Fruit fly (Drosophila melanogaster) whole organism, embryonic: ENCODE results near the gene CG4041.
A peak's percentile ranks its signal among the peaks of the same experiment; 100 is the strongest.

Experiments
- Adf1 ChIP-seq: fragments of 200-800 bp; sonication (Bioruptor generic); IDR thresholded peaks from 2 replicates; pipeline ENCODE4 v1.3.6; 2022; ENCODE audit warnings: missing biosample characterization, missing genetic modification characterization
- CG10321 ChIP-seq: fragments of 200-800 bp; sonication (Bioruptor generic); IDR thresholded peaks from 2 replicates; pipeline ENCODE4 v1.3.6; 2022; ENCODE audit warnings: missing biosample characterization, missing genetic modification characterization
- CG10654 ChIP-seq: fragments of 200-800 bp; sonication (Bioruptor generic); optimal IDR thresholded peaks from 2 replicates; lab custom pipeline; 2016; ENCODE audit warnings: missing biosample characterization, missing genetic modification characterization
- CG11504 ChIP-seq: fragments of 200-800 bp; sonication (Bioruptor generic); optimal IDR thresholded peaks from 3 replicates; lab custom pipeline; 2019; ENCODE audit warnings: missing biosample characterization, mild to moderate bottlenecking, missing genetic modification characterization, moderate library complexity
- CG12219 ChIP-seq: fragments of 200-800 bp; sonication (Bioruptor generic); optimal IDR thresholded peaks from 3 replicates; lab custom pipeline; 2018; ENCODE audit warnings: missing biosample characterization, mild to moderate bottlenecking, missing genetic modification characterization
- CG13287 ChIP-seq: fragments of 200-800 bp; sonication (Bioruptor generic); IDR thresholded peaks from 2 replicates; pipeline ENCODE4 v1.3.6; 2022; ENCODE audit warnings: missing biosample characterization, missing genetic modification characterization; ENCODE audit not compliant: partially characterized antibody
- CG13296 ChIP-seq: fragments of 200-800 bp; sonication (Bioruptor generic); optimal IDR thresholded peaks from 3 replicates; lab custom pipeline; 2018; ENCODE audit warnings: missing biosample characterization, mild to moderate bottlenecking, missing genetic modification characterization
- CG14014 ChIP-seq: fragments of 200-800 bp; sonication (Bioruptor generic); IDR thresholded peaks from 2 replicates; pipeline ENCODE4 v1.3.6; 2022; ENCODE audit warnings: missing biosample characterization, missing genetic modification characterization
- CG14441 ChIP-seq: fragments of 200-800 bp; sonication (Bioruptor generic); IDR thresholded peaks from 2 replicates; pipeline ENCODE4 v1.3.6; 2022; ENCODE audit warnings: missing biosample characterization, missing genetic modification characterization
- CG14965 ChIP-seq: fragments of 200-800 bp; sonication (Bioruptor generic); optimal IDR thresholded peaks from 2 replicates; lab custom pipeline; 2016; ENCODE audit warnings: missing biosample characterization, missing genetic modification characterization, borderline replicate concordance
- CG15073 ChIP-seq: fragments of 200-800 bp; sonication (Bioruptor generic); optimal IDR thresholded peaks from 2 replicates; lab custom pipeline; 2016; ENCODE audit warnings: missing biosample characterization, missing genetic modification characterization
- CG1603 ChIP-seq: fragments of 200-800 bp; sonication (Bioruptor generic); optimal IDR thresholded peaks from 2 replicates; lab custom pipeline; 2019; ENCODE audit warnings: missing biosample characterization, mild to moderate bottlenecking, missing genetic modification characterization, moderate library complexity
- CG16863 ChIP-seq: fragments of 200-800 bp; sonication (Bioruptor generic); optimal IDR thresholded peaks from 3 replicates; lab custom pipeline; 2016; ENCODE audit warnings: missing biosample characterization, missing genetic modification characterization
- CG2129 ChIP-seq: fragments of 200-800 bp; sonication (Bioruptor generic); IDR thresholded peaks from 2 replicates; pipeline ENCODE4 v1.3.6; 2022; ENCODE audit warnings: missing biosample characterization, missing genetic modification characterization; ENCODE audit not compliant: partially characterized antibody
- CG2712 ChIP-seq: fragments of 200-800 bp; optimal IDR thresholded peaks from 3 replicates; lab custom pipeline; 2019; ENCODE audit warnings: missing biosample characterization, mild to moderate bottlenecking, missing genetic modification characterization, moderate library complexity
- CG3838 ChIP-seq: fragments of 200-800 bp; sonication (Bioruptor generic); optimal IDR thresholded peaks from 3 replicates; lab custom pipeline; 2016; ENCODE audit warnings: missing biosample characterization, missing genetic modification characterization
- CG7786 ChIP-seq: fragments of 200-800 bp; sonication (Bioruptor generic); optimal IDR thresholded peaks from 2 replicates; lab custom pipeline; 2016; ENCODE audit warnings: missing biosample characterization, missing genetic modification characterization
- CG7963 ChIP-seq: fragments of 200-800 bp; sonication (Bioruptor generic); IDR thresholded peaks from 3 replicates; pipeline ENCODE4 v1.3.6; 2022; ENCODE audit warnings: missing biosample characterization, missing genetic modification characterization; ENCODE audit not compliant: partially characterized antibody
- CG8281 ChIP-seq: fragments of 200-800 bp; sonication (Bioruptor generic); optimal IDR thresholded peaks from 2 replicates; lab custom pipeline; 2018; ENCODE audit warnings: missing biosample characterization, mild to moderate bottlenecking, missing genetic modification characterization, moderate library complexity
- CG9797 ChIP-seq: fragments of 200-800 bp; sonication (Bioruptor generic); optimal IDR thresholded peaks from 3 replicates; lab custom pipeline; 2018; ENCODE audit warnings: missing biosample characterization, mild to moderate bottlenecking, missing genetic modification characterization
- CG9876 ChIP-seq: fragments of 200-800 bp; sonication (Bioruptor generic); optimal IDR thresholded peaks from 2 replicates; lab custom pipeline; 2016; ENCODE audit warnings: missing biosample characterization, missing genetic modification characterization
- CoRest ChIP-seq: fragments of 200-800 bp; sonication (Bioruptor generic); optimal IDR thresholded peaks from 3 replicates; lab custom pipeline; 2018; ENCODE audit warnings: missing biosample characterization, mild to moderate bottlenecking, missing genetic modification characterization, moderate library complexity
- CrebB ChIP-seq: fragments of 200-800 bp; sonication (Bioruptor generic); optimal IDR thresholded peaks from 3 replicates; lab custom pipeline; 2018; ENCODE audit warnings: missing biosample characterization, mild to moderate bottlenecking, missing genetic modification characterization
- Ets97D ChIP-seq: fragments of 200-800 bp; sonication (Bioruptor generic); optimal IDR thresholded peaks from 3 replicates; lab custom pipeline; 2016; ENCODE audit warnings: missing biosample characterization, missing genetic modification characterization
- Fer3 ChIP-seq: fragments of 200-800 bp; sonication (Bioruptor generic); optimal IDR thresholded peaks from 2 replicates; lab custom pipeline; 2018; ENCODE audit warnings: missing biosample characterization, mild to moderate bottlenecking, missing genetic modification characterization, moderate library complexity
- MBD-R2 ChIP-seq: fragments of 200-800 bp; sonication (Bioruptor generic); IDR thresholded peaks from 2 replicates; pipeline ENCODE4 v1.3.6; 2022; ENCODE audit warnings: missing biosample characterization, missing genetic modification characterization
- Mrtf ChIP-seq: fragments of 200-800 bp; sonication (Bioruptor generic); IDR thresholded peaks from 3 replicates; pipeline ENCODE4 v1.3.6; 2022; ENCODE audit warnings: missing biosample characterization, missing genetic modification characterization
- Oli ChIP-seq: fragments of 200-800 bp; sonication (Bioruptor generic); optimal IDR thresholded peaks from 2 replicates; lab custom pipeline; 2018; ENCODE audit warnings: missing biosample characterization, mild to moderate bottlenecking, missing genetic modification characterization, moderate library complexity
- Optix ChIP-seq: fragments of 200-800 bp; sonication (Bioruptor generic); IDR thresholded peaks from 3 replicates; pipeline ENCODE4 v1.3.6; 2022; ENCODE audit warnings: missing biosample characterization, missing genetic modification characterization
- PHDP ChIP-seq: fragments of 200-800 bp; sonication (Bioruptor generic); optimal IDR thresholded peaks from 3 replicates; lab custom pipeline; 2018; ENCODE audit warnings: missing biosample characterization, mild to moderate bottlenecking, missing genetic modification characterization, moderate library complexity
- Rx ChIP-seq: fragments of 200-800 bp; sonication (Bioruptor generic); IDR thresholded peaks from 2 replicates; pipeline ENCODE4 v1.3.6; 2022; ENCODE audit warnings: missing biosample characterization, missing genetic modification characterization
- Sin3A ChIP-seq: fragments of >200 bp; optimal IDR thresholded peaks from 2 replicates; lab custom pipeline; 2018
- TFAM ChIP-seq: fragments of 200-800 bp; sonication (Bioruptor generic); optimal IDR thresholded peaks from 2 replicates; lab custom pipeline; 2017; ENCODE audit warnings: missing biosample characterization, missing genetic modification characterization, inconsistent platforms
- Trl ChIP-seq, 3 experiments: fragments of >200 bp in 2 of 3; fragments of 200-800 bp in 1 of 3; sonication (Bioruptor generic) in 1 of 3; optimal IDR thresholded peaks; 2 replicates in 1 of 3; 3 replicates in 2 of 3; lab custom pipeline; 2016 to 2017; ENCODE audit warnings: missing biosample characterization in 1 of 3, missing genetic modification characterization in 1 of 3
- ac ChIP-seq: fragments of 200-800 bp; sonication (Bioruptor generic); optimal IDR thresholded peaks from 3 replicates; lab custom pipeline; 2017; ENCODE audit warnings: missing biosample characterization, mild to moderate bottlenecking, missing genetic modification characterization
- az2 ChIP-seq: fragments of 200-800 bp; sonication (Bioruptor generic); optimal IDR thresholded peaks from 3 replicates; lab custom pipeline; 2016; ENCODE audit warnings: missing biosample characterization, missing genetic modification characterization
- chif ChIP-seq, 2 experiments: fragments of 200-800 bp; sonication (Bioruptor generic); optimal IDR thresholded peaks; 3 replicates each; lab custom pipeline; 2016; ENCODE audit warnings: missing biosample characterization in 2 of 2, missing genetic modification characterization in 2 of 2
- dati ChIP-seq: fragments of 200-800 bp; sonication (Bioruptor generic); IDR thresholded peaks from 2 replicates; pipeline ENCODE4 v1.3.6; 2022; ENCODE audit warnings: missing biosample characterization, missing genetic modification characterization
- exex ChIP-seq: fragments of 200-800 bp; sonication (Bioruptor generic); optimal IDR thresholded peaks from 4 replicates; lab custom pipeline; 2018; ENCODE audit warnings: missing biosample characterization, mild to moderate bottlenecking, missing genetic modification characterization, moderate library complexity
- hth ChIP-seq: fragments of >200 bp; optimal IDR thresholded peaks from 2 replicates; lab custom pipeline; 2017; ENCODE audit warnings: inconsistent platforms
- insv ChIP-seq, 2 experiments: fragments of 200-800 bp; sonication (Bioruptor generic); optimal IDR thresholded peaks; 3 replicates each; lab custom pipeline; 2016 to 2018; ENCODE audit warnings: missing biosample characterization in 2 of 2, missing genetic modification characterization in 2 of 2
- nau ChIP-seq: fragments of 200-800 bp; sonication (Bioruptor generic); optimal IDR thresholded peaks from 3 replicates; lab custom pipeline; 2017; ENCODE audit warnings: missing biosample characterization, mild to moderate bottlenecking, missing genetic modification characterization, missing genetic modification reagents
- phol ChIP-seq: fragments of 200-800 bp; sonication (Bioruptor generic); optimal IDR thresholded peaks from 3 replicates; lab custom pipeline; 2018; ENCODE audit warnings: missing biosample characterization, mild to moderate bottlenecking, missing genetic modification characterization, moderate library complexity
- pita ChIP-seq: fragments of 200-800 bp; sonication (Bioruptor generic); optimal IDR thresholded peaks from 2 replicates; lab custom pipeline; 2017; ENCODE audit warnings: missing biosample characterization, mild to moderate bottlenecking, missing genetic modification characterization
- ranshi ChIP-seq: fragments of 200-800 bp; sonication (Bioruptor generic); IDR thresholded peaks from 2 replicates; pipeline ENCODE4 v1.3.6; 2022; ENCODE audit warnings: missing biosample characterization, missing genetic modification characterization
- ro ChIP-seq: fragments of 200-800 bp; sonication (Bioruptor generic); IDR thresholded peaks from 2 replicates; pipeline ENCODE4 v1.3.6; 2022; ENCODE audit warnings: missing biosample characterization, missing genetic modification characterization
- so ChIP-seq: fragments of 200-800 bp; sonication (Bioruptor generic); IDR thresholded peaks from 3 replicates; pipeline ENCODE4 v1.3.6; 2022; ENCODE audit warnings: missing biosample characterization, missing genetic modification characterization
- tx ChIP-seq: fragments of 200-800 bp; sonication (Bioruptor generic); optimal IDR thresholded peaks from 2 replicates; lab custom pipeline; 2016; ENCODE audit warnings: missing biosample characterization, missing genetic modification characterization
- usp ChIP-seq: fragments of >200 bp; optimal IDR thresholded peaks from 2 replicates; lab custom pipeline; 2017; ENCODE audit warnings: missing biosample characterization, missing genetic modification characterization

Gene CG4041

DNA sequence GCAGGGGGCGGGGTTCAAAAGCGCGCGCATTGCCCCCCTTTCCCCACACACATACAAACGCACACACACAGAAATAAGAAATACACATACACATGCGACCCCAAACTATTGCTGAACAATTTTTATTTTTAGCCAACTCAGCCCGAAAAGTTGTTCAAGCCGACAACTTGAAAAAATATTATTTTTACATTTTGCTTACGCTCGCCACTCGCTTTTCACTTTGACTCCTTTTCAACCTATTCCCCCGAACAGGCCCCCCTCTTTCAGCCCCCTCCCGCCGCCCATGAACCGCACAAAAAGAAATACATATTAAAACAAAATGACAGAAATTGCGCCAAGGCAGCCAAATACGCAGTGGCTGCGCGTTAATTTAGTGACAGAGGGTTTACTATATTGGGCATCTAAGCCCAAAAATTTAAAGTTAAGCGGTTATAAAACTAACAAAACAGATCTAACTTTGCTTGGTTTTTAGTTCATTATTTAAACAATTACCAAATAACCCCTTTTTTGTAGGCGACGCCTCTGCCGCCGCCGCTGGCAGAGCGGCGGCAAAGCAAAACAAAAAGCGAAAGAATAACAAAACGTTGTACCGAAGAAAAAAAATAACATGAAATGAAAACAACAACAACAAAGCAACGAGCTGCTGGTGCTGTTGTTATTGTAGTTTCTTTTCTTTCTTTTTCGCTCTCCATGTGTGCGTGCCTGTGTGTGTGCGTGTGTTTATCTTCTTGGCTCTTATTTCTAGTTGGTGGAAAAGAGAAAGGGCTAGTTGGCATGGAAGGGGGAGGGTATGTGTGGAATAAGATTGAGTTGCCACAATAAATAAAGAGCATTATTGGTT is 8.1 kb downstream of the CG4041 start (continued):
- TF ChIP-seq CG13296 (GFP tag; lab: Kevin White, UChicago) (peak; percentile 100), Adf1 (GFP tag; lab: Robert Waterston, UW) (peak; percentile 95), tx (GFP tag; lab: Kevin White, UChicago) (peak; percentile 99), ac (peak; percentile 99), CG14014 (GFP tag; lab: Robert Waterston, UW) (peak; percentile 100), chif (GFP tag; optimal IDR thresholded peaks at IDR 0.05; lab: Kevin White, UChicago) (peak; percentile 99 to 100), Mrtf (GFP tag; lab: Robert Waterston, UW) (peak; percentile 100), CG14965 (GFP tag; lab: Kevin White, UChicago) (peak; percentile 93), CG10654 (GFP tag; lab: Kevin White, UChicago) (peak; percentile 100), CG10321 (GFP tag; lab: Robert Waterston, UW) (peak; percentile 91), ranshi (GFP tag; lab: Robert Waterston, UW) (peak; percentile 100), dati (GFP tag; lab: Robert Waterston, UW) (peak; percentile 99), CG11504 (tag; lab: Kevin White, UChicago) (peak; percentile 99), CrebB (peak; percentile 99), CG3838 (GFP tag; lab: Kevin White, UChicago) (peak; percentile 99), CG7786 (peak; percentile 100), Ets97D (peak; percentile 97), phol (tag; lab: Kevin White, UChicago) (peak; percentile 99), CG9876 (GFP tag; lab: Kevin White, UChicago) (peak; percentile 100), CG13287 (GFP tag; lab: Robert Waterston, UW) (peak; percentile 17; the same call in 1 of the 2 replicates), TFAM (GFP tag; lab: Kevin White, UChicago) (peak; percentile 97), nau (peak; percentile 100), Oli (tag; lab: Kevin White, UChicago) (peak; percentile 100), so (peak; percentile 100), CG14441 (GFP tag; lab: Robert Waterston, UW) (peak; percentile 100), Optix (GFP tag; lab: Robert Waterston, UW) (peak; percentile 100), CG15073 (GFP tag; lab: Kevin White, UChicago) (peak; percentile 94), CG12219 (GFP tag; lab: Kevin White, UChicago) (peak; percentile 100), ro (GFP tag; lab: Robert Waterston, UW) (peak; percentile 99), CoRest (tag; lab: Kevin White, UChicago) (peak; percentile 100), CG9797 (GFP tag; lab: Kevin White, UChicago) (peak; percentile 80), CG16863 (GFP tag; lab: Kevin White, UChicago) (peak; percentile 99), Trl (optimal IDR thresholded peaks at IDR 0.05; lab: Kevin White, UChicago) (peak in 1 of 2 experiments; percentile 5), Trl (GFP tag; optimal IDR thresholded peaks at IDR 0.05; lab: Kevin White, UChicago) (peak; percentile 100), insv (GFP tag; optimal IDR thresholded peaks at IDR 0.05; lab: Kevin White, UChicago) (peak; percentile 73 to 97), CG2129 (GFP tag; lab: Robert Waterston, UW) (no peak), pita (GFP tag; lab: Kevin White, UChicago) (no peak), Fer3 (tag; lab: Kevin White, UChicago) (peak; percentile 100), CG2712 (peak; percentile 100), Rx (GFP tag; lab: Robert Waterston, UW) (peak; percentile 99), exex (tag; lab: Kevin White, UChicago) (peak; percentile 98), MBD-R2 (peak; percentile 100), CG1603 (tag; lab: Kevin White, UChicago) (peak; percentile 98), Sin3A (lab: Kevin White, UChicago) (no peak), hth (no peak), usp (GFP tag; lab: Kevin White, UChicago) (no peak), CG8281 (tag; lab: Kevin White, UChicago) (peak; percentile 96), CG7963 (GFP tag; lab: Robert Waterston, UW) (no peak), az2 (GFP tag; lab: Kevin White, UChicago) (peak; percentile 100), PHDP (tag; lab: Kevin White, UChicago) (peak; percentile 100)
